Fruit fly (Drosophila melanogaster) whole organism, wandering third instar larva: Measurements from ENCODE around the gene CG46430.

Experiments
- CG32264 ChIP-seq: fragments of 200-800 bp; sonication (Bioruptor generic); optimal IDR thresholded peaks from 2 replicates; lab custom pipeline; 2016; ENCODE audit warnings: missing biosample characterization, missing genetic modification characterization
- CG9705 ChIP-seq: fragments of 200-800 bp; sonication (Bioruptor generic); optimal IDR thresholded peaks from 2 replicates; lab custom pipeline; 2018; ENCODE audit warnings: missing biosample characterization, mild to moderate bottlenecking, missing genetic modification characterization
- CrebA ChIP-seq: fragments of 200-800 bp; sonication (Bioruptor generic); optimal IDR thresholded peaks from 2 replicates; lab custom pipeline; 2016; ENCODE audit warnings: missing biosample characterization, mild to moderate bottlenecking, missing genetic modification characterization, borderline replicate concordance
- Dif ChIP-seq: fragments of 200-275, 200-300 bp; sonication (Bioruptor generic); optimal IDR thresholded peaks from 2 replicates; lab custom pipeline; 2018; ENCODE audit warnings: missing biosample characterization, missing genetic modification characterization; ENCODE audit not compliant: partially characterized antibody
- GATAd ChIP-seq: sonication (Bioruptor generic); optimal IDR thresholded peaks from 2 replicates; lab custom pipeline; 2016; ENCODE audit warnings: missing biosample characterization, missing genetic modification characterization
- Hr83 ChIP-seq: fragments of 200-300 bp; sonication (Bioruptor generic); optimal IDR thresholded peaks from 2 replicates; lab custom pipeline; 2016; ENCODE audit warnings: missing biosample characterization, mild to moderate bottlenecking, missing genetic modification characterization, moderate library complexity; ENCODE audit not compliant: poor library complexity, severe bottlenecking
- Jra ChIP-seq: sonication (Bioruptor generic); optimal IDR thresholded peaks from 2 replicates; lab custom pipeline; 2016; ENCODE audit warnings: missing biosample characterization, missing genetic modification characterization
- Mio ChIP-seq: sonication (Bioruptor generic); optimal IDR thresholded peaks from 2 replicates; lab custom pipeline; 2016; ENCODE audit warnings: missing biosample characterization, missing genetic modification characterization
- Myc ChIP-seq: fragments of >200 bp; optimal IDR thresholded peaks from 2 replicates; lab custom pipeline; 2017
- N ChIP-seq: fragments of >200 bp; optimal IDR thresholded peaks from 2 replicates; lab custom pipeline; 2018; ENCODE audit warnings: missing biosample characterization, missing external identifiers, missing genetic modification characterization
- OdsH ChIP-seq: fragments of 200-800 bp; sonication (Bioruptor generic); optimal IDR thresholded peaks from 2 replicates; lab custom pipeline; 2016; ENCODE audit warnings: missing biosample characterization, mild to moderate bottlenecking, missing genetic modification characterization
- Sp1 ChIP-seq: fragments of 200-800 bp; sonication (Bioruptor generic); optimal IDR thresholded peaks from 3 replicates; lab custom pipeline; 2019; ENCODE audit warnings: missing biosample characterization, mild to moderate bottlenecking, missing genetic modification characterization, moderate library complexity
- Vsx2 ChIP-seq: fragments of 200-300, 225-300 bp; sonication (Bioruptor generic); optimal IDR thresholded peaks from 2 replicates; lab custom pipeline; 2018; ENCODE audit warnings: missing biosample characterization, missing genetic modification characterization; ENCODE audit not compliant: partially characterized antibody
- br ChIP-seq: fragments of 200-800 bp; sonication (Bioruptor generic); optimal IDR thresholded peaks from 2 replicates; lab custom pipeline; 2016; ENCODE audit warnings: missing biosample characterization, missing genetic modification characterization
- brk ChIP-seq: fragments of 200-800 bp; sonication (Bioruptor generic); optimal IDR thresholded peaks from 2 replicates; lab custom pipeline; 2016; ENCODE audit warnings: missing biosample characterization, mild to moderate bottlenecking, missing genetic modification characterization
- dl ChIP-seq, 2 experiments: fragments of 175-275, 200-275 bp in 1 of 2; fragments of 200-275 bp in 1 of 2; sonication (Bioruptor generic); optimal IDR thresholded peaks; lab custom pipeline; 2018; ENCODE audit warnings: mild to moderate bottlenecking in 2 of 2, missing biosample characterization in 2 of 2, missing genetic modification characterization in 2 of 2, moderate library complexity in 2 of 2; ENCODE audit not compliant: partially characterized antibody in 2 of 2, insufficient read depth in 1 of 2
- dmrt93B ChIP-seq: fragments of 200-800 bp; sonication (Bioruptor generic); optimal IDR thresholded peaks from 2 replicates; lab custom pipeline; 2018; ENCODE audit warnings: missing biosample characterization, mild to moderate bottlenecking, missing genetic modification characterization
- dsf ChIP-seq: sonication (Bioruptor generic); optimal IDR thresholded peaks from 2 replicates; lab custom pipeline; 2016; ENCODE audit warnings: missing biosample characterization, missing genetic modification characterization, borderline replicate concordance
- ey ChIP-seq: fragments of 200-800 bp; sonication (Bioruptor generic); optimal IDR thresholded peaks from 2 replicates; lab custom pipeline; 2016; ENCODE audit warnings: missing biosample characterization, missing genetic modification characterization
- fru ChIP-seq: fragments of 200-800 bp; sonication (Bioruptor generic); optimal IDR thresholded peaks from 3 replicates; lab custom pipeline; 2016; ENCODE audit warnings: missing biosample characterization, mild to moderate bottlenecking, missing genetic modification characterization
- h ChIP-seq: fragments of 200-800 bp; sonication (Bioruptor generic); optimal IDR thresholded peaks from 3 replicates; lab custom pipeline; 2016; ENCODE audit warnings: missing biosample characterization, mild to moderate bottlenecking, missing genetic modification characterization
- jim ChIP-seq: fragments of 175-275, 200-325 bp; sonication (Bioruptor generic); optimal IDR thresholded peaks from 2 replicates; lab custom pipeline; 2016; ENCODE audit warnings: missing biosample characterization, mild to moderate bottlenecking, missing genetic modification characterization
- lola ChIP-seq: fragments of >200 bp; optimal IDR thresholded peaks from 2 replicates; lab custom pipeline; 2017; ENCODE audit warnings: missing biosample characterization, missing genetic modification characterization
- pan ChIP-seq: fragments of >200 bp; optimal IDR thresholded peaks from 2 replicates; lab custom pipeline; 2017
- psq ChIP-seq: fragments of 200-800 bp; sonication (Bioruptor generic); optimal IDR thresholded peaks from 3 replicates; lab custom pipeline; 2017; ENCODE audit warnings: missing biosample characterization, mild to moderate bottlenecking, missing genetic modification characterization, moderate library complexity
- rgr ChIP-seq: fragments of 200-800 bp; sonication (Bioruptor generic); optimal IDR thresholded peaks from 3 replicates; lab custom pipeline; 2016; ENCODE audit warnings: missing biosample characterization, mild to moderate bottlenecking, missing genetic modification characterization
- sage ChIP-seq: fragments of 200-800 bp; sonication (Bioruptor generic); optimal IDR thresholded peaks from 2 replicates; lab custom pipeline; 2016; ENCODE audit warnings: missing biosample characterization, mild to moderate bottlenecking, missing genetic modification characterization
- tai ChIP-seq: sonication (Bioruptor generic); optimal IDR thresholded peaks from 2 replicates; lab custom pipeline; 2016; ENCODE audit warnings: missing biosample characterization, missing genetic modification characterization
- woc ChIP-seq: sonication (Bioruptor generic); optimal IDR thresholded peaks from 2 replicates; lab custom pipeline; 2016; ENCODE audit warnings: missing biosample characterization, mild to moderate bottlenecking, missing genetic modification characterization

CG46430 gene

DNA sequence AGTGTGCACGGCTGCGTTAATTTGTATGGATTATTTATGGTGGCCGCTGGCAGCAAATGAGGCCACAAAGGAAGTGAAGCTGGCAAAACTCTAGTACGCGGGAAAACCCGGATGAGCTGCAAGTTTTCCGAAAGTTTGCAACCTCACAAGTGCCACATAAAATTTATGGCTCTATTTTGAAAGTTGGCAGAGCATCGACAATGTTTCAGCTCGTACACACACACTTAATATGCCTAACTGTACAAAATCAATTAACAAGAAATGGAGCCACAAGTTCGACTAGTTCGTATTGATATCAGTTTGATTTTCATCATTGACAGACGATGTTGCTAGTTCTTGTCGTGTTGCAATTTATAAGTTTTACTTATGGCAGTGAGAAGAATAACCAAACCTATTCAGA, at the start of gene CG46430:
Gene CG46430 (plus strand): TSS at position 301 of the 400 bp plus-strand sequence.
- TF ChIP-seq psq (GFP tag; lab: Kevin White, UChicago) (no peak), CG32264 (GFP tag; lab: Kevin White, UChicago) (no peak), Myc (lab: Kevin White, UChicago) (no peak)

DNA sequence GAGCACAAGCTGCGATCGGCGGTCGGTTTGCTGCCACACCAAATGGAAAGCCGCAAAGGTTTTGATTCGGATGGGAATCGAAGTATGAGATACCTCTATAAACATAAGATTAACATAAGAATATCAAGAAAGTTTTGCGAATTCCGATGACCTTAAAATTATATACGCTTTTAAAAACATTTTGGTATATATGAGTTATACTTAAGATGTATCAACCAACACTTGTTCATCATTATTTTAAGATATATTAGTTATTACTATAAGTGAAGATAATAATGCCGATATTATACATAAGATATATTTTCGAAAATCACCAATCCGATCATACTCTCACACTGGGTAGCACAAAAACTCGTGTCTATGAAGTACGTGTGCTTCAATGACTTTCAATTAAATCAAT, 49.6 kb upstream of the CG46430 start:
- no peak for TF ChIP-seq woc
- TF ChIP-seq Jra (GFP tag; lab: Kevin White, UChicago), result no peak
- no peak for TF ChIP-seq CG9705 (GFP tag; lab: Kevin White, UChicago)
- TF ChIP-seq brk, result no peak
- TF ChIP-seq lola (GFP tag; lab: Kevin White, UChicago), result no peak
- no peak for TF ChIP-seq Hr83
- TF ChIP-seq rgr, result no peak
- TF ChIP-seq Vsx2 (GFP tag; lab: Kevin White, UChicago), result no peak
- no peak for TF ChIP-seq Sp1
- no peak for TF ChIP-seq OdsH (GFP tag; lab: Kevin White, UChicago)
- TF ChIP-seq, all 38 proteins: peak for 0

DNA sequence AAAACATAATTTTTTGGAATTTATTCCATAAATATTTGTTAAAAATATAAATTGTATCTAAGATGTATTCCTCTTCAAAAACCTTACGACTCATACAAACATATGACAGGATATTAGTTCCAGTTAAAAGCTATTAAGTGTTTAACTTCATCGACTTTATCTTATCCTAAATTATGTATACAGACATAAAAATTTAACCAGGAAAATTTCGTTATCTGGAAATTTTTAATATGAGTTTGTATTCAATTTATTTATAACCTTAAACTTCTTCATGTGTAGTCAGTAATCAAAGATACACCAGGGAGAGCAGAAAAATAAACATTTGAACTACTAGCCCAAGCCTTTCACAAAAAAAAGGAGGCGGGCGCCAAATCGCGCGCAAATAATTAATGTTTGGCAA, 48.8 kb upstream of the CG46430 start:
- no peak for TF ChIP-seq Mio

DNA sequence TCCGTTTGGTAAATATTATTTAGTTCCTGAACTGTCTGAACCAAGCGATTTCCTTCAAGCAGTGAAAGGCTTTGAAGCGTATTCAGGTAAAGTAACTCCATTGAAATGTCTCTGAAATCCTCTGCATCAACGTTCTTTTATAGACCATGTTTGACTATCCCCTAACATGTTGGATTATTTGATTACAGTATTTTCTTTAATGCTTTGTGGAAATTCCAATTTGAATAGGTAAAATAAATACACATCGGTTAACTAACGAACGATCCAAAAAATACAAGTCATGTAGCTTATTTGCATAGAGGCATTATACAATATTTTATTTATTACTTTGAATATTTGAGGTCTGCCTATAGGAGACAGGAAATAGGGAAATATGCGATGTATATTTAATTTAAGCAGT, 46.4 kb upstream of the CG46430 start, which contains the start of gene Ir67b:
Gene Ir67b (minus strand): TSS at position 101 of the 400 bp plus-strand sequence.
- TF ChIP-seq Vsx2 (GFP tag; lab: Kevin White, UChicago), result no peak
- no peak for TF ChIP-seq dsf
- TF ChIP-seq pan (lab: Kevin White, UChicago), result no peak
- TF ChIP-seq dmrt93B (GFP tag; lab: Kevin White, UChicago), result no peak
- no peak for TF ChIP-seq Mio

dm6 chr3L:10434005-10434404, 44.3 kb upstream of the CG46430 start, which contains the start of gene Ir67c:
Ir67c (minus strand) TSS chr3L:10434105.
- TF ChIP-seq Hr83 (no peak), dl (GFP tag; optimal IDR thresholded peaks at IDR 0.05; lab: Kevin White, UChicago; ENCODE audit: insufficient read depth in 1 of 2, partially characterized antibody in 2 of 2) (no peak), sage (no peak), fru (GFP tag; lab: Kevin White, UChicago) (no peak), br (GFP tag; lab: Kevin White, UChicago) (no peak)
- TF ChIP-seq, all 38 proteins: peak for 0

dm6 chr3L:10439873-10440272, 38.4 kb upstream of the CG46430 start:
- TF ChIP-seq Jra (GFP tag; lab: Kevin White, UChicago), result no peak
- no peak for TF ChIP-seq dsf
- TF ChIP-seq ey (GFP tag; lab: Kevin White, UChicago), result no peak
- TF ChIP-seq CrebA (GFP tag; lab: Kevin White, UChicago), result no peak

DNA sequence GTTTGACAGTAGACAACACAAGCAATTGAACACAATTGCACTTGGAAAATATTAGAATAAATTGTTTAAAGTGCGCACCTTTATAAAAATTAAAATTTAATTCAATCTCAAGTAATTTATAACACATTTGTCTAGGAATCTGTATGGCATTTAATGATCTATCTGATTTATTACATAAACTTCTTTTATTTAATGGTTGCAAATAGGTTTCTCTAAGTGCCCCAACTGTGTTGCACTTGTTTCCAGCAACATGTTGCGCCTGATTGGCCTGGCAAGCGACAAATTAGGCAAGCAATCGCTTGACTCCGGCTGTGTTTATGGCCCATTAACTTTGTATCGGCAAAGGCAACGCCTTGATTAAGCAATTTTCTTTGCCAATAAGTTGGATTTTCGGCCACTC, 37.8 kb upstream of the CG46430 start:
- TF ChIP-seq h (GFP tag; lab: Kevin White, UChicago) (no peak), Sp1 (no peak), tai (no peak), Jra (GFP tag; lab: Kevin White, UChicago) (no peak), Dif (GFP tag; lab: Kevin White, UChicago) (no peak), Vsx2 (GFP tag; lab: Kevin White, UChicago) (no peak), CG32264 (GFP tag; lab: Kevin White, UChicago) (no peak), Myc (lab: Kevin White, UChicago) (no peak), woc (no peak), jim (GFP tag; lab: Kevin White, UChicago) (no peak), N (GFP tag; lab: Kevin White, UChicago) (no peak), GATAd (GFP tag; lab: Kevin White, UChicago) (no peak)
